Fruit fly (Drosophila melanogaster): ENCODE data around the gene CG11858.

DNA sequence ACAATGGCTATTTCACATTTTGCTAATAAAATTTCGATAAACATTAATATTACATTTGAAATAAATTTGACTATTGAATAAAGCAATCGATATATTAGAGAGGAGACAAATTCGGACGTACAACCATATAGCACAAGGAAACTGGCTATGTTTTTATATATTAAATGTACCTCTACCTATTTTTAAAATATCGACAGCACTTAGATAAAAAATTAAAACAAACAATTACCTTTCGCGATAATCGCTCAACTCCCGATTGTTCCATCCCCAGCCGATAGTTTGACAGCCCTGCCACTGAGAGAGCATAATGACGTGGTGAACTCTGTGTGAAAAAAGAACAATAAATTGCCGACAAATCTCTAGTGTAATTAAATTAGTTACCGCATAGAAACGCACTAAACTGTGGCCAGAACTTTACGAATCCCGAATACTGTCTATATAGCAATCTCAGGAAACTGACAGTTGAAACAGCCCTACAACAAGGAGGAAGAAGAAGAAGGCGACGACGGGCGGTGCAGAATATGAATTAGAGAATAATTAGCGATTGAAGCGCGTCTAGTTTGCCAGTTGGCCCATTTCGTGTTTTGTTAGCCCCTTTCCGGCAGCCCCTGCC is 3.8 kb upstream of the CG11858 start, which contains the start of gene CG11857:
- TF ChIP-seq CG10348 (GFP tag; IDR thresholded peaks at IDR 0.05) = peak; percentile 96
- peak; percentile 55 for TF ChIP-seq EcR (GFP tag; optimal IDR thresholded peaks at IDR 0.05)
- TF ChIP-seq CG15710 (tag; optimal IDR thresholded peaks at IDR 0.05) = peak; percentile 96
- peak; percentile 92 for TF ChIP-seq CG34367 (tag; optimal IDR thresholded peaks at IDR 0.05)
- no peak for TF ChIP-seq CG13204 (GFP tag; optimal IDR thresholded peaks at IDR 0.05)
